Fruit fly (Drosophila melanogaster): ENCODE data around the gene mtd.

dm6 chr3R:5290738-5291137 lies 59.5 kb downstream of the mtd start:
- TF ChIP-seq h (optimal IDR thresholded peaks at IDR 0.05) = no peak
- no peak for TF ChIP-seq psq (optimal IDR thresholded peaks at IDR 0.05)

All from Kc167 (cell line).